Worm (Caenorhabditis elegans): ENCODE data around the gene Y46G5A.39.

DNA sequence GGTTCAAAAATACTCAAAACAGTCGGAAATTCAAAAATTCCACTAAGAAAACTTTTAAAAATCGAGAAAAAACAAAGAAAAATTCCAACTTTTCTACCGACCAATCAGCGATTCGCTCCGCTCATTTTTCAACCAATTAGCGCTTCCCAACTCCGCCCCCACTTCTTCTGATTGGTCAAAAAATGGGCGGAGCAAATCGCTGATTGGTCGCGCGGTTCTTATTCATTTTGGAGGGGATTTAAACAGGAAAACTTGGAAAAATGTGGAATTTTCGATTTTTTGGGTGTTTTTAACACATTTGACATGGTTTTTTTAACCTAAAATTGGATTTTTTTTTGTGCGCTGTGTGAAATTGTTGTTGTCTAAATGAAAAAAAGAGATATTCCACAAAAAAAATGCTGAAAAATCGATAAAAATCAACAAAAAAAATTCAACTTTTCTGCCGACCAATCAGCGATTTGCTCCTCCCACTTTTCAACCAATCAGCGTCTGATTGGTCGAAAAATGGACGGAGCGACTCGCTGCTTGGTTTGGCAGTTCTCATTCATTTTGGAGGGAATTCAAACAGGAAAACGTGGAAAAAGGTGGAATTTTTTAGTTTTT, 30.8 kb downstream of the Y46G5A.39 start:
- TF ChIP-seq mab-5 (tag; optimal IDR thresholded peaks at IDR 0.05), result no peak
- TF ChIP-seq mep-1 (tag; optimal IDR thresholded peaks at IDR 0.05), result no peak
- no peak for TF ChIP-seq snpc-4 (tag; optimal IDR thresholded peaks at IDR 0.05)
- TF ChIP-seq unc-62 (GFP tag; optimal IDR thresholded peaks at IDR 0.05), result no peak
- no peak for TF ChIP-seq nhr-12 (tag; optimal IDR thresholded peaks at IDR 0.05)
- TF ChIP-seq lsy-2 (tag; optimal IDR thresholded peaks at IDR 0.05), result no peak
- no peak for TF ChIP-seq pha-4 (tag; optimal IDR thresholded peaks at IDR 0.05)
- TF ChIP-seq blmp-1 (tag; optimal IDR thresholded peaks at IDR 0.05), result no peak
- TF ChIP-seq unc-39 (tag; optimal IDR thresholded peaks at IDR 0.05), result no peak
- no peak for TF ChIP-seq M03D4.4 (tag; optimal IDR thresholded peaks at IDR 0.05)
- TF ChIP-seq sem-2 (GFP tag; optimal IDR thresholded peaks at IDR 0.05), result no peak
- no peak for TF ChIP-seq zip-8 (tag; optimal IDR thresholded peaks at IDR 0.05)
- TF ChIP-seq nhr-76 (tag; optimal IDR thresholded peaks at IDR 0.05), result no peak
- no peak for TF ChIP-seq ztf-11 (tag; optimal IDR thresholded peaks at IDR 0.05)

Data from whole organism, mixed stage, embryonic.